Fruit fly (Drosophila melanogaster) whole organism, prepupa: ENCODE data around the gene Dph1.

Experiments
- Blimp-1 ChIP-seq: fragments of 200-800 bp; sonication (Bioruptor generic); optimal IDR thresholded peaks from 3 replicates; lab custom pipeline; 2017; ENCODE audit warnings: missing biosample characterization, missing genetic modification characterization, mild to moderate bottlenecking, moderate library complexity, missing genetic modification reagents
- CG10631 ChIP-seq: fragments of 200-800 bp; sonication (Bioruptor generic); optimal IDR thresholded peaks from 2 replicates; lab custom pipeline; 2016; ENCODE audit warnings: missing biosample characterization, missing genetic modification characterization
- CG10669 ChIP-seq: fragments of 200-800 bp; sonication (Bioruptor generic); optimal IDR thresholded peaks from 3 replicates; lab custom pipeline; 2018; ENCODE audit warnings: missing biosample characterization, mild to moderate bottlenecking, missing genetic modification characterization, moderate library complexity
- CG11294 ChIP-seq: fragments of 200-800 bp; sonication (Bioruptor generic); IDR thresholded peaks from 2 replicates; pipeline ENCODE4 v1.3.6; 2022; ENCODE audit warnings: missing biosample characterization, missing genetic modification characterization
- CG11902 ChIP-seq: fragments of 200-800 bp; sonication (Bioruptor generic); optimal IDR thresholded peaks from 3 replicates; lab custom pipeline; 2016; ENCODE audit warnings: missing biosample characterization, missing genetic modification characterization
- CG15336 ChIP-seq: fragments of 200-800 bp; sonication (Bioruptor generic); IDR thresholded peaks from 2 replicates; pipeline ENCODE4 v1.3.6; 2022; ENCODE audit warnings: missing biosample characterization, missing genetic modification characterization
- CG1621 ChIP-seq: fragments of 200-800 bp; sonication (Bioruptor generic); optimal IDR thresholded peaks from 3 replicates; lab custom pipeline; 2018; ENCODE audit warnings: missing biosample characterization, mild to moderate bottlenecking, missing genetic modification characterization
- CG16779 ChIP-seq: fragments of 200-800 bp; sonication (Bioruptor generic); optimal IDR thresholded peaks from 3 replicates; lab custom pipeline; 2017; ENCODE audit warnings: missing biosample characterization, mild to moderate bottlenecking, missing genetic modification characterization
- CG3032 ChIP-seq: fragments of 200-800 bp; optimal IDR thresholded peaks from 2 replicates; lab custom pipeline; 2019; ENCODE audit warnings: missing biosample characterization, mild to moderate bottlenecking, missing genetic modification characterization, moderate library complexity
- CG31627 ChIP-seq: fragments of 200-800 bp; sonication (Bioruptor generic); optimal IDR thresholded peaks from 3 replicates; lab custom pipeline; 2016; ENCODE audit warnings: missing biosample characterization, missing genetic modification characterization
- CG32006 ChIP-seq: fragments of 200-800 bp; sonication (Bioruptor generic); optimal IDR thresholded peaks from 3 replicates; lab custom pipeline; 2017; ENCODE audit warnings: missing biosample characterization, mild to moderate bottlenecking, missing genetic modification characterization
- CG3919 ChIP-seq: fragments of 200-800 bp; sonication (Bioruptor generic); optimal IDR thresholded peaks from 3 replicates; lab custom pipeline; 2016; ENCODE audit warnings: missing biosample characterization, missing genetic modification characterization
- CG4318 ChIP-seq: fragments of 200-800 bp; sonication (Bioruptor generic); optimal IDR thresholded peaks from 3 replicates; lab custom pipeline; 2017; ENCODE audit warnings: missing biosample characterization, mild to moderate bottlenecking, missing genetic modification characterization
- CG6163 ChIP-seq: fragments of 200-800 bp; sonication (Bioruptor generic); IDR thresholded peaks from 3 replicates; pipeline ENCODE4 v1.3.6; 2022; ENCODE audit warnings: missing biosample characterization, missing genetic modification characterization
- CG6276 ChIP-seq: fragments of 200-800 bp; sonication (Bioruptor generic); optimal IDR thresholded peaks from 2 replicates; lab custom pipeline; 2017; ENCODE audit warnings: missing biosample characterization, mild to moderate bottlenecking, missing genetic modification characterization
- CG6792 ChIP-seq: fragments of 200-800 bp; sonication (Bioruptor generic); optimal IDR thresholded peaks from 3 replicates; lab custom pipeline; 2016; ENCODE audit warnings: missing biosample characterization, missing genetic modification characterization
- CG6854 ChIP-seq: fragments of 200-800 bp; sonication (Bioruptor generic); optimal IDR thresholded peaks from 2 replicates; lab custom pipeline; 2017; ENCODE audit warnings: missing biosample characterization, mild to moderate bottlenecking, missing genetic modification characterization
- CG7368 ChIP-seq: fragments of 200-800 bp; sonication (Bioruptor generic); optimal IDR thresholded peaks from 3 replicates; lab custom pipeline; 2016; ENCODE audit warnings: missing biosample characterization, missing genetic modification characterization
- CG8119 ChIP-seq: fragments of 200-800 bp; sonication (Bioruptor generic); IDR thresholded peaks from 3 replicates; pipeline ENCODE4 v1.3.6; 2022; ENCODE audit warnings: missing biosample characterization, missing genetic modification characterization
- CG8319 ChIP-seq: fragments of 200-800 bp; sonication (Bioruptor generic); optimal IDR thresholded peaks from 3 replicates; lab custom pipeline; 2016; ENCODE audit warnings: missing biosample characterization, missing genetic modification characterization
- CG8632 ChIP-seq: fragments of 200-800 bp; sonication (Bioruptor generic); optimal IDR thresholded peaks from 3 replicates; lab custom pipeline; 2016; ENCODE audit warnings: missing biosample characterization, missing genetic modification characterization
- CG9139 ChIP-seq: fragments of 200-800 bp; sonication (Bioruptor generic); optimal IDR thresholded peaks from 3 replicates; lab custom pipeline; 2017; ENCODE audit warnings: missing biosample characterization, mild to moderate bottlenecking, missing genetic modification characterization
- Eip78C ChIP-seq: fragments of 200-800 bp; sonication (Bioruptor generic); peaks from one replicate; lab custom pipeline; 2016; ENCODE audit warnings: missing biosample characterization, missing genetic modification characterization
- Eip93F ChIP-seq: fragments of 200-800 bp; sonication (Bioruptor generic); optimal IDR thresholded peaks from 2 replicates; lab custom pipeline; 2016; ENCODE audit warnings: missing biosample characterization, mild to moderate bottlenecking, missing genetic modification characterization
- Ets21C ChIP-seq: fragments of 200-800 bp; sonication (Bioruptor generic); optimal IDR thresholded peaks from 3 replicates; lab custom pipeline; 2016; ENCODE audit warnings: missing biosample characterization, missing genetic modification characterization
- Gug ChIP-seq: fragments of 200-800 bp; sonication (Bioruptor generic); IDR thresholded peaks from 2 replicates; pipeline ENCODE4 v1.3.6; 2022; ENCODE audit warnings: missing biosample characterization, missing genetic modification characterization
- Hr38 ChIP-seq: sonication (Bioruptor generic); optimal IDR thresholded peaks from 2 replicates; lab custom pipeline; 2016; ENCODE audit warnings: missing biosample characterization, missing genetic modification characterization
- Hr39 ChIP-seq: fragments of 200-800 bp; sonication (Bioruptor generic); optimal IDR thresholded peaks from 2 replicates; lab custom pipeline; 2016; ENCODE audit warnings: missing biosample characterization, missing genetic modification characterization
- Hr4 ChIP-seq: fragments of 200-800 bp; sonication (Bioruptor generic); optimal IDR thresholded peaks from 3 replicates; lab custom pipeline; 2016; ENCODE audit warnings: missing biosample characterization, missing genetic modification characterization
- Lpt ChIP-seq: fragments of 200-800 bp; sonication (Bioruptor generic); optimal IDR thresholded peaks from 3 replicates; lab custom pipeline; 2016; ENCODE audit warnings: missing biosample characterization, missing genetic modification characterization
- OdsH ChIP-seq: fragments of 200-800 bp; sonication (Bioruptor generic); optimal IDR thresholded peaks from 3 replicates; lab custom pipeline; 2016; ENCODE audit warnings: missing biosample characterization, missing genetic modification characterization
- Smox ChIP-seq: fragments of 200-800 bp; sonication (Bioruptor generic); optimal IDR thresholded peaks from 3 replicates; lab custom pipeline; 2016; ENCODE audit warnings: missing biosample characterization, missing genetic modification characterization
- Sox14 ChIP-seq: fragments of 200-800 bp; sonication (Bioruptor generic); optimal IDR thresholded peaks from 3 replicates; lab custom pipeline; 2016; ENCODE audit warnings: missing biosample characterization, missing genetic modification characterization
- achi ChIP-seq: fragments of 200-800 bp; sonication (Bioruptor generic); optimal IDR thresholded peaks from 3 replicates; lab custom pipeline; 2016; ENCODE audit warnings: missing biosample characterization, missing genetic modification characterization
- cyc ChIP-seq: fragments of 200-800 bp; sonication (Bioruptor generic); optimal IDR thresholded peaks from 3 replicates; lab custom pipeline; 2016; ENCODE audit warnings: missing biosample characterization, missing genetic modification characterization
- dac ChIP-seq: fragments of 200-800 bp; sonication (Bioruptor generic); optimal IDR thresholded peaks from 2 replicates; lab custom pipeline; 2017; ENCODE audit warnings: missing biosample characterization, mild to moderate bottlenecking, missing genetic modification characterization
- dsx ChIP-seq: fragments of 200-800 bp; optimal IDR thresholded peaks from 3 replicates; lab custom pipeline; 2019; ENCODE audit warnings: missing biosample characterization, mild to moderate bottlenecking, missing genetic modification characterization, moderate library complexity; ENCODE audit not compliant: poor library complexity, severe bottlenecking
- esn ChIP-seq: fragments of 200-800 bp; sonication (Bioruptor generic); optimal IDR thresholded peaks from 2 replicates; lab custom pipeline; 2016; ENCODE audit warnings: missing biosample characterization, mild to moderate bottlenecking, missing genetic modification characterization, moderate library complexity
- fd85E ChIP-seq: fragments of 200-800 bp; sonication (Bioruptor generic); optimal IDR thresholded peaks from 3 replicates; lab custom pipeline; 2016; ENCODE audit warnings: missing biosample characterization, missing genetic modification characterization
- fkh ChIP-seq: fragments of 200-800 bp; sonication (Bioruptor generic); optimal IDR thresholded peaks from 3 replicates; lab custom pipeline; 2017; ENCODE audit warnings: missing biosample characterization, mild to moderate bottlenecking, missing genetic modification characterization, moderate library complexity
- lz ChIP-seq: fragments of 200-800 bp; sonication (Bioruptor generic); optimal IDR thresholded peaks from 3 replicates; lab custom pipeline; 2016; ENCODE audit warnings: missing biosample characterization, missing genetic modification characterization
- net ChIP-seq: fragments of 200-800 bp; sonication (Bioruptor generic); optimal IDR thresholded peaks from 3 replicates; lab custom pipeline; 2016; ENCODE audit warnings: missing biosample characterization, missing genetic modification characterization
- pdm3 ChIP-seq: fragments of 200-800 bp; sonication (Bioruptor generic); optimal IDR thresholded peaks from 3 replicates; lab custom pipeline; 2016; ENCODE audit warnings: missing biosample characterization, missing genetic modification characterization
- salr ChIP-seq, 2 experiments: fragments of 200-800 bp; sonication (Bioruptor generic); optimal IDR thresholded peaks; 3 replicates each; lab custom pipeline; 2016 to 2018; ENCODE audit warnings: missing biosample characterization in 2 of 2, missing genetic modification characterization in 2 of 2, mild to moderate bottlenecking in 1 of 2
- spab ChIP-seq: fragments of 200-800 bp; sonication (Bioruptor generic); optimal IDR thresholded peaks from 2 replicates; lab custom pipeline; 2017; ENCODE audit warnings: missing biosample characterization, mild to moderate bottlenecking, missing genetic modification characterization, missing genetic modification reagents
- ss ChIP-seq, 2 experiments: fragments of 200-800 bp; sonication (Bioruptor generic); optimal IDR thresholded peaks; 2 replicates in 1 of 2; 3 replicates in 1 of 2; lab custom pipeline; 2017 to 2018; ENCODE audit warnings: mild to moderate bottlenecking in 2 of 2, missing biosample characterization in 2 of 2, missing genetic modification characterization in 2 of 2, moderate library complexity in 1 of 2
- svp ChIP-seq: fragments of 200-800 bp; sonication (Bioruptor generic); peaks from one replicate; lab custom pipeline; 2016; ENCODE audit warnings: missing biosample characterization, missing genetic modification characterization
- topi ChIP-seq: fragments of 200-800 bp; sonication (Bioruptor generic); optimal IDR thresholded peaks from 3 replicates; lab custom pipeline; 2016; ENCODE audit warnings: missing biosample characterization, missing genetic modification characterization
- vri ChIP-seq: fragments of 200-800 bp; sonication (Bioruptor generic); optimal IDR thresholded peaks from 3 replicates; lab custom pipeline; 2016; ENCODE audit warnings: missing biosample characterization, mild to moderate bottlenecking, missing genetic modification characterization

Gene Dph1

dm6 chr3L:11656189-11656588 is 40.6 kb downstream of the Dph1 start (continued):
- peak; percentile 82 for TF ChIP-seq CG32006 (GFP tag; lab: Kevin White, UChicago)
- no peak for TF ChIP-seq Smox (GFP tag; lab: Kevin White, UChicago)
- peak; percentile 35 for TF ChIP-seq svp (GFP tag; lab: Kevin White, UChicago)
- no peak for TF ChIP-seq CG8319 (GFP tag; lab: Kevin White, UChicago)
- TF ChIP-seq Ets21C (GFP tag; lab: Kevin White, UChicago) = no peak
- TF ChIP-seq Eip78C (GFP tag; lab: Kevin White, UChicago) = peak; percentile 64
- TF ChIP-seq cyc (GFP tag; lab: Kevin White, UChicago) = peak; percentile 3
- peak; percentile 44 for TF ChIP-seq CG6792 (GFP tag; lab: Kevin White, UChicago)
- no peak for TF ChIP-seq CG3032 (tag; lab: Kevin White, UChicago)
- TF ChIP-seq vri = no peak
- peak; percentile 76; the same call in 1 of the 2 replicates for TF ChIP-seq Gug (GFP tag; lab: Robert Waterston, UW)
- TF ChIP-seq net (GFP tag; lab: Kevin White, UChicago) = peak; percentile 53
- no peak for TF ChIP-seq CG6854
- no peak for TF ChIP-seq fkh (GFP tag; lab: Kevin White, UChicago)
- peak; percentile 40 for TF ChIP-seq CG10631
- TF ChIP-seq CG8119 (GFP tag; lab: Robert Waterston, UW) = peak; percentile 86
- peak; percentile 24 for TF ChIP-seq CG16779 (tag; lab: Kevin White, UChicago)
- no peak for TF ChIP-seq CG31627 (GFP tag; lab: Kevin White, UChicago)
- peak; percentile 83 for TF ChIP-seq Hr4
- no peak for TF ChIP-seq Eip93F
- TF ChIP-seq Hr38 (GFP tag; lab: Kevin White, UChicago) = peak; percentile 6
- no peak for TF ChIP-seq Hr39

- TF ChIP-seq esn (GFP tag; lab: Kevin White, UChicago) (peak; percentile 79), fd85E (GFP tag; lab: Kevin White, UChicago) (no peak), CG15336 (GFP tag; lab: Robert Waterston, UW) (peak; percentile 60), CG1621 (tag; lab: Kevin White, UChicago) (no peak), CG3032 (tag; lab: Kevin White, UChicago) (no peak), fkh (GFP tag; lab: Kevin White, UChicago) (no peak), CG4318 (GFP tag; lab: Kevin White, UChicago) (no peak), CG3919 (GFP tag; lab: Kevin White, UChicago) (no peak), CG8632 (GFP tag; lab: Kevin White, UChicago) (peak; percentile 4), CG6854 (no peak), achi (GFP tag; lab: Kevin White, UChicago) (peak; percentile 70), lz (GFP tag; lab: Kevin White, UChicago) (peak; percentile 69), CG10631 (peak; percentile 65), ss (GFP tag; optimal IDR thresholded peaks at IDR 0.05; lab: Kevin White, UChicago) (no peak), salr (GFP tag; optimal IDR thresholded peaks at IDR 0.05; lab: Kevin White, UChicago) (peak in 1 of 2 experiments; percentile 24), Smox (GFP tag; lab: Kevin White, UChicago) (no peak), topi (GFP tag; lab: Kevin White, UChicago) (no peak), Lpt (no peak), CG6792 (GFP tag; lab: Kevin White, UChicago) (no peak), CG11294 (GFP tag; lab: Robert Waterston, UW) (no peak), Blimp-1 (GFP tag; lab: Kevin White, UChicago) (no peak), CG9139 (no peak), pdm3 (GFP tag; lab: Kevin White, UChicago) (no peak), spab (GFP tag; lab: Kevin White, UChicago) (no peak), dsx (no peak), CG6276 (GFP tag; lab: Kevin White, UChicago) (no peak), Sox14 (GFP tag; lab: Kevin White, UChicago) (peak; percentile 84), svp (GFP tag; lab: Kevin White, UChicago) (no peak), CG7368 (GFP tag; lab: Kevin White, UChicago) (peak; percentile 53), Eip78C (GFP tag; lab: Kevin White, UChicago) (no peak), CG16779 (tag; lab: Kevin White, UChicago) (no peak), dac (GFP tag; lab: Kevin White, UChicago) (no peak), CG6163 (GFP tag; lab: Robert Waterston, UW) (no peak), CG31627 (GFP tag; lab: Kevin White, UChicago) (peak; percentile 82), CG8319 (GFP tag; lab: Kevin White, UChicago) (peak; percentile 37), CG10669 (GFP tag; lab: Kevin White, UChicago) (no peak), OdsH (GFP tag; lab: Kevin White, UChicago) (peak; percentile 79), CG11902 (GFP tag; lab: Kevin White, UChicago) (peak; percentile 55), vri (no peak), Hr4 (no peak)
Measured at dm6 chr3L:11648410-11648809, 48.4 kb downstream of the Dph1 start, which contains the start of the genes RIOK1 and Polr3H. TSS of gene RIOK1 (minus strand) at chr3L:11648474. TSS of gene Polr3H (plus strand) at chr3L:11648756.
